Fruit fly (Drosophila melanogaster) whole organism, wandering third instar larva: Measurements from ENCODE around the gene CG12116.

ENCODE experiments used
- Abd-B ChIP-seq: fragments of >200 bp; optimal IDR thresholded peaks from 2 replicates; lab custom pipeline; 2017; ENCODE audit warnings: missing biosample characterization, missing genetic modification characterization
- HLH106 ChIP-seq: fragments of 200-800 bp; optimal IDR thresholded peaks from 3 replicates; lab custom pipeline; 2019; ENCODE audit warnings: missing biosample characterization, mild to moderate bottlenecking, missing genetic modification characterization, moderate library complexity
- Jra ChIP-seq: sonication (Bioruptor generic); optimal IDR thresholded peaks from 2 replicates; lab custom pipeline; 2016; ENCODE audit warnings: missing biosample characterization, missing genetic modification characterization
- Myc ChIP-seq: fragments of >200 bp; optimal IDR thresholded peaks from 2 replicates; lab custom pipeline; 2017
- N ChIP-seq: fragments of >200 bp; optimal IDR thresholded peaks from 2 replicates; lab custom pipeline; 2018; ENCODE audit warnings: missing biosample characterization, missing external identifiers, missing genetic modification characterization
- OdsH ChIP-seq: fragments of 200-800 bp; sonication (Bioruptor generic); optimal IDR thresholded peaks from 2 replicates; lab custom pipeline; 2016; ENCODE audit warnings: missing biosample characterization, mild to moderate bottlenecking, missing genetic modification characterization
- Rel ChIP-seq, 2 experiments: fragments of 200-800 bp; sonication (Bioruptor generic) in 1 of 2; optimal IDR thresholded peaks; 2 replicates in 1 of 2; 3 replicates in 1 of 2; lab custom pipeline; 2016 to 2019; ENCODE audit warnings: mild to moderate bottlenecking in 2 of 2, missing biosample characterization in 2 of 2, missing genetic modification characterization in 2 of 2, moderate library complexity in 1 of 2
- br ChIP-seq: fragments of 200-800 bp; sonication (Bioruptor generic); optimal IDR thresholded peaks from 2 replicates; lab custom pipeline; 2016; ENCODE audit warnings: missing biosample characterization, missing genetic modification characterization
- dmrt93B ChIP-seq: fragments of 200-800 bp; sonication (Bioruptor generic); optimal IDR thresholded peaks from 2 replicates; lab custom pipeline; 2018; ENCODE audit warnings: missing biosample characterization, mild to moderate bottlenecking, missing genetic modification characterization
- foxo ChIP-seq, 2 experiments: fragments of 200-800 bp; sonication (Bioruptor generic); optimal IDR thresholded peaks; 2 replicates in 1 of 2; 3 replicates in 1 of 2; lab custom pipeline; 2016 to 2017; ENCODE audit warnings: missing biosample characterization in 2 of 2, missing genetic modification characterization in 2 of 2
- h ChIP-seq: fragments of 200-800 bp; sonication (Bioruptor generic); optimal IDR thresholded peaks from 3 replicates; lab custom pipeline; 2016; ENCODE audit warnings: missing biosample characterization, mild to moderate bottlenecking, missing genetic modification characterization
- pan ChIP-seq: fragments of >200 bp; optimal IDR thresholded peaks from 2 replicates; lab custom pipeline; 2017
- psq ChIP-seq: fragments of 200-800 bp; sonication (Bioruptor generic); optimal IDR thresholded peaks from 3 replicates; lab custom pipeline; 2017; ENCODE audit warnings: missing biosample characterization, mild to moderate bottlenecking, missing genetic modification characterization, moderate library complexity

- TF ChIP-seq pan (lab: Kevin White, UChicago) (no peak), HLH106 (tag; lab: Kevin White, UChicago) (no peak), N (GFP tag; lab: Kevin White, UChicago) (no peak), Abd-B (no peak), psq (GFP tag; lab: Kevin White, UChicago) (no peak), OdsH (no peak), dmrt93B (GFP tag; lab: Kevin White, UChicago) (no peak), foxo (GFP tag; optimal IDR thresholded peaks at IDR 0.05; lab: Kevin White, UChicago) (no peak), h (GFP tag; lab: Kevin White, UChicago) (no peak), Jra (GFP tag; lab: Kevin White, UChicago) (no peak), Rel (GFP tag; optimal IDR thresholded peaks at IDR 0.05; lab: Kevin White, UChicago) (no peak), Rel (tag; optimal IDR thresholded peaks at IDR 0.05; lab: Kevin White, UChicago) (no peak), Myc (lab: Kevin White, UChicago) (no peak), br (GFP tag; lab: Kevin White, UChicago) (no peak)
Observed at dm6 chrX:8499151-8499550, 30.3 kb upstream of the CG12116 start.
